Worm (Caenorhabditis elegans) whole organism, L3 larva: ENCODE measurements around the gene myo-2.

Experiments
- R02D3.7 ChIP-seq: fragments of 150-350 bp; optimal IDR thresholded peaks from 2 replicates; lab custom pipeline; 2014; ENCODE audit warnings: missing biosample characterization, missing genetic modification characterization
- ZK546.5 ChIP-seq: sonication (generic microtip); optimal IDR thresholded peaks from 2 replicates; lab custom pipeline; 2017; ENCODE audit warnings: missing biosample characterization, missing genetic modification characterization
- aly-2 ChIP-seq: fragments of 150-350 bp; optimal IDR thresholded peaks from 2 replicates; lab custom pipeline; 2014; ENCODE audit warnings: missing biosample characterization, missing genetic modification characterization
- ama-1 ChIP-seq: fragments of 150-350 bp; optimal IDR thresholded peaks from 2 replicates; lab custom pipeline; 2018
- ceh-16 ChIP-seq: sonication (generic microtip); optimal IDR thresholded peaks from 2 replicates; lab custom pipeline; 2017; ENCODE audit warnings: missing biosample characterization, missing genetic modification characterization
- ceh-28 ChIP-seq: fragments of 150-350 bp; optimal IDR thresholded peaks from 2 replicates; lab custom pipeline; 2014; ENCODE audit warnings: missing biosample characterization, missing genetic modification reagents, missing genetic modification characterization
- ceh-9 ChIP-seq: sonication (generic microtip); optimal IDR thresholded peaks from 2 replicates; lab custom pipeline; 2018; ENCODE audit warnings: missing biosample characterization, missing genetic modification characterization
- daf-12 ChIP-seq: fragments of 150-350 bp; optimal IDR thresholded peaks from 2 replicates; lab custom pipeline; 2014; ENCODE audit warnings: missing biosample characterization, missing genetic modification reagents, missing genetic modification characterization
- egl-27 ChIP-seq: sonication (generic microtip); optimal IDR thresholded peaks from 4 replicates; lab custom pipeline; 2017; ENCODE audit warnings: missing biosample characterization, missing genetic modification reagents, missing genetic modification characterization
- egl-5 ChIP-seq: fragments of 150-350 bp; optimal IDR thresholded peaks from 2 replicates; lab custom pipeline; 2017; ENCODE audit warnings: missing biosample characterization, missing genetic modification reagents, missing genetic modification characterization, inconsistent platforms
- elt-1 ChIP-seq: fragments of 150-350 bp; optimal IDR thresholded peaks from 2 replicates; lab custom pipeline; 2014; ENCODE audit warnings: missing biosample characterization, missing genetic modification characterization
- elt-2 ChIP-seq: sonication (generic microtip); optimal IDR thresholded peaks from 2 replicates; lab custom pipeline; 2016; ENCODE audit warnings: missing genetic modification reagents, mild to moderate bottlenecking, missing genetic modification characterization, missing compliant biosample characterization
- elt-3 ChIP-seq, 3 experiments: fragments of 150-350 bp in 1 of 3; sonication (generic microtip) in 2 of 3; optimal IDR thresholded peaks; 2 replicates in 2 of 3; 4 replicates in 1 of 3; lab custom pipeline; 2014 to 2017; ENCODE audit warnings: missing biosample characterization in 3 of 3, missing genetic modification characterization in 3 of 3
- eor-1 ChIP-seq, 2 experiments: fragments of 150-350 bp; optimal IDR thresholded peaks; 2 replicates each; lab custom pipeline; 2014 to 2018; ENCODE audit warnings: missing biosample characterization in 2 of 2, missing genetic modification characterization in 2 of 2
- fkh-10 ChIP-seq: sonication (generic microtip); optimal IDR thresholded peaks from 2 replicates; lab custom pipeline; 2017; ENCODE audit warnings: missing biosample characterization, missing genetic modification reagents, missing genetic modification characterization
- fkh-2 ChIP-seq: fragments of 150-350 bp; optimal IDR thresholded peaks from 2 replicates; lab custom pipeline; 2014; ENCODE audit warnings: missing biosample characterization, missing genetic modification reagents, missing genetic modification characterization
- fos-1 ChIP-seq: fragments of 150-350 bp; optimal IDR thresholded peaks from 2 replicates; lab custom pipeline; 2014; ENCODE audit warnings: missing biosample characterization, missing genetic modification characterization
- hmg-11 ChIP-seq: sonication (generic microtip); optimal IDR thresholded peaks from 2 replicates; lab custom pipeline; 2016; ENCODE audit warnings: missing genetic modification characterization, missing compliant biosample characterization
- jun-1 ChIP-seq: fragments of 150-350 bp; optimal IDR thresholded peaks from 2 replicates; lab custom pipeline; 2014; ENCODE audit warnings: missing biosample characterization, missing genetic modification reagents, missing genetic modification characterization
- lin-15B ChIP-seq: fragments of 150-350 bp; optimal IDR thresholded peaks from 2 replicates; lab custom pipeline; 2014; ENCODE audit warnings: missing biosample characterization, missing genetic modification characterization
- lin-39 ChIP-seq: fragments of 150-350 bp; optimal IDR thresholded peaks from 2 replicates; lab custom pipeline; 2018; ENCODE audit warnings: missing biosample characterization, missing genetic modification reagents, missing genetic modification characterization
- lsy-12 ChIP-seq: sonication (generic microtip); optimal IDR thresholded peaks from 2 replicates; lab custom pipeline; 2016; ENCODE audit warnings: mild to moderate bottlenecking, missing genetic modification characterization, missing compliant biosample characterization
- mdl-1 ChIP-seq: fragments of 150-350 bp; optimal IDR thresholded peaks from 2 replicates; lab custom pipeline; 2014; ENCODE audit warnings: missing biosample characterization, missing genetic modification characterization
- nfya-1 ChIP-seq: sonication (generic microtip); optimal IDR thresholded peaks from 2 replicates; lab custom pipeline; 2017; ENCODE audit warnings: missing genetic modification characterization, mild to moderate bottlenecking, missing compliant biosample characterization, antibody characterized with exemption, moderate library complexity; ENCODE audit not compliant: insufficient read depth
- nhr-11 ChIP-seq: fragments of 150-350 bp; optimal IDR thresholded peaks from 2 replicates; lab custom pipeline; 2014; ENCODE audit warnings: missing biosample characterization, missing genetic modification characterization
- nhr-23 ChIP-seq: fragments of 150-350 bp; optimal IDR thresholded peaks from 2 replicates; lab custom pipeline; 2014; ENCODE audit warnings: missing biosample characterization, missing genetic modification reagents, missing genetic modification characterization
- nhr-237 ChIP-seq: fragments of 150-350 bp; optimal IDR thresholded peaks from 2 replicates; lab custom pipeline; 2014; ENCODE audit warnings: missing biosample characterization, missing genetic modification characterization
- nhr-25 ChIP-seq: sonication (generic microtip); optimal IDR thresholded peaks from 2 replicates; lab custom pipeline; 2017; ENCODE audit warnings: missing biosample characterization, missing genetic modification characterization
- nhr-28 ChIP-seq: fragments of 150-350 bp; optimal IDR thresholded peaks from 2 replicates; lab custom pipeline; 2014; ENCODE audit warnings: missing biosample characterization, missing genetic modification characterization
- nhr-43 ChIP-seq: sonication (generic microtip); optimal IDR thresholded peaks from 2 replicates; lab custom pipeline; 2016; ENCODE audit warnings: mild to moderate bottlenecking, missing genetic modification characterization, missing compliant biosample characterization; ENCODE audit not compliant: poor library complexity, severe bottlenecking
- nhr-67 ChIP-seq: fragments of 150-350 bp; optimal IDR thresholded peaks from 2 replicates; lab custom pipeline; 2014; ENCODE audit warnings: missing biosample characterization, missing genetic modification characterization
- nhr-76 ChIP-seq: fragments of 150-350 bp; sonication (generic microtip); optimal IDR thresholded peaks from 5 replicates; lab custom pipeline; 2014; ENCODE audit warnings: missing biosample characterization, missing genetic modification characterization
- nhr-77 ChIP-seq: fragments of 150-350 bp; optimal IDR thresholded peaks from 2 replicates; lab custom pipeline; 2014; ENCODE audit warnings: missing biosample characterization, missing genetic modification characterization
- pha-4 ChIP-seq: fragments of 150-350 bp; optimal IDR thresholded peaks from 2 replicates; lab custom pipeline; 2014; ENCODE audit warnings: missing biosample characterization, missing genetic modification reagents, missing genetic modification characterization
- pqm-1 ChIP-seq: fragments of 150-350 bp; optimal IDR thresholded peaks from 2 replicates; lab custom pipeline; 2017; ENCODE audit warnings: missing biosample characterization, missing genetic modification characterization, inconsistent platforms
- sea-2 ChIP-seq: fragments of 150-350 bp; sonication (generic microtip); optimal IDR thresholded peaks from 4 replicates; lab custom pipeline; 2014; ENCODE audit warnings: missing biosample characterization, missing genetic modification reagents, missing genetic modification characterization
- skn-1 ChIP-seq: fragments of 150-350 bp; optimal IDR thresholded peaks from 2 replicates; lab custom pipeline; 2014; ENCODE audit warnings: missing biosample characterization, missing genetic modification characterization
- snpc-4 ChIP-seq: fragments of 150-350 bp; optimal IDR thresholded peaks from 2 replicates; lab custom pipeline; 2014; ENCODE audit warnings: missing biosample characterization, missing genetic modification characterization
- tbx-2 ChIP-seq: sonication (generic microtip); optimal IDR thresholded peaks from 2 replicates; lab custom pipeline; 2016; ENCODE audit warnings: mild to moderate bottlenecking, missing genetic modification characterization, missing compliant biosample characterization
- unc-39 ChIP-seq: sonication (generic microtip); optimal IDR thresholded peaks from 4 replicates; lab custom pipeline; 2017; ENCODE audit warnings: missing biosample characterization, missing genetic modification characterization
- unc-62 ChIP-seq: fragments of 150-350 bp; sonication (generic microtip); optimal IDR thresholded peaks from 4 replicates; lab custom pipeline; 2014; ENCODE audit warnings: missing biosample characterization, missing genetic modification reagents, missing genetic modification characterization
- zag-1 ChIP-seq: fragments of 150-350 bp; optimal IDR thresholded peaks from 2 replicates; lab custom pipeline; 2014; ENCODE audit warnings: missing biosample characterization, missing genetic modification characterization
- ztf-11 ChIP-seq: fragments of 150-350 bp; optimal IDR thresholded peaks from 2 replicates; lab custom pipeline; 2014; ENCODE audit warnings: missing biosample characterization, missing genetic modification characterization
- ztf-4 ChIP-seq: fragments of 150-350 bp; optimal IDR thresholded peaks from 2 replicates; lab custom pipeline; 2014; ENCODE audit warnings: missing biosample characterization, missing genetic modification characterization

Gene myo-2

ce11 chrX:12523071-12523483 lies 55.2 kb downstream of the myo-2 start:
- TF ChIP-seq ceh-9 (no peak), eor-1 (tag; optimal IDR thresholded peaks at IDR 0.05; lab: Kevin White, UChicago) (no peak), unc-39 (no peak), nhr-11 (tag; lab: Kevin White, UChicago) (peak; percentile 69), elt-1 (tag; lab: Kevin White, UChicago) (no peak), ceh-16 (tag; lab: Kevin White, UChicago) (no peak), ceh-28 (tag; lab: Kevin White, UChicago) (peak; percentile 11), nhr-67 (no peak), nhr-25 (tag; lab: Kevin White, UChicago) (peak; percentile 89), fos-1 (tag; lab: Kevin White, UChicago) (no peak), hmg-11 (no peak), pha-4 (no peak), nhr-76 (tag; lab: Kevin White, UChicago) (peak; percentile 64), nhr-23 (tag; lab: Kevin White, UChicago) (peak; percentile 93), egl-27 (tag; lab: Kevin White, UChicago) (no peak), aly-2 (tag; lab: Kevin White, UChicago) (no peak), snpc-4 (tag; lab: Kevin White, UChicago) (peak; percentile 10), mdl-1 (tag; lab: Kevin White, UChicago) (peak; percentile 49), jun-1 (tag; lab: Kevin White, UChicago) (peak; percentile 75), lsy-12 (tag; lab: Kevin White, UChicago) (peak; percentile 41), fkh-10 (GFP tag; lab: Kevin White, UChicago) (no peak), nhr-237 (tag; lab: Kevin White, UChicago) (no peak), unc-62 (GFP tag; lab: Kevin White, UChicago) (no peak), fkh-2 (tag; lab: Kevin White, UChicago) (no peak), tbx-2 (tag; lab: Kevin White, UChicago) (peak; percentile 1), lin-15B (tag; lab: Kevin White, UChicago) (no peak), sea-2 (GFP tag; lab: Kevin White, UChicago) (no peak), elt-2 (tag; lab: Kevin White, UChicago) (no peak), daf-12 (tag; lab: Kevin White, UChicago) (no peak), elt-3 (tag; optimal IDR thresholded peaks at IDR 0.05; lab: Kevin White, UChicago) (peak in 2 of 3 experiments; percentile 86 to 87), nhr-43 (tag; lab: Kevin White, UChicago) (peak; percentile 83), ztf-4 (no peak), zag-1 (no peak), egl-5 (no peak), ama-1 (no peak), ZK546.5 (no peak), nhr-77 (tag; lab: Kevin White, UChicago) (no peak), lin-39 (tag; lab: Kevin White, UChicago) (no peak), nfya-1 (peak; percentile 29), ztf-11 (tag; lab: Kevin White, UChicago) (no peak), pqm-1 (tag; lab: Kevin White, UChicago) (peak; percentile 54)

ce11 chrX:12524514-12524913 lies 56.7 kb downstream of the myo-2 start:
- TF ChIP-seq elt-2 (tag; lab: Kevin White, UChicago): no peak
- TF ChIP-seq nhr-11 (tag; lab: Kevin White, UChicago): no peak
- TF ChIP-seq skn-1 (tag; lab: Kevin White, UChicago): no peak
- TF ChIP-seq pqm-1 (tag; lab: Kevin White, UChicago): no peak
- TF ChIP-seq egl-5: no peak
- TF ChIP-seq nhr-28 (tag; lab: Kevin White, UChicago): no peak
- no peak for TF ChIP-seq nhr-23 (tag; lab: Kevin White, UChicago)
- no peak for TF ChIP-seq lin-39 (tag; lab: Kevin White, UChicago)
- no peak for TF ChIP-seq ztf-11 (tag; lab: Kevin White, UChicago)
- TF ChIP-seq elt-1 (tag; lab: Kevin White, UChicago): no peak
- TF ChIP-seq nhr-237 (tag; lab: Kevin White, UChicago): no peak
- no peak for TF ChIP-seq ZK546.5
- TF ChIP-seq lin-15B (tag; lab: Kevin White, UChicago): no peak
- TF ChIP-seq egl-27 (tag; lab: Kevin White, UChicago): no peak
- TF ChIP-seq R02D3.7 (tag; lab: Kevin White, UChicago): no peak
- no peak for TF ChIP-seq nfya-1
- no peak for TF ChIP-seq hmg-11
- TF ChIP-seq fos-1 (tag; lab: Kevin White, UChicago): no peak
- TF ChIP-seq fkh-2 (tag; lab: Kevin White, UChicago): no peak
- TF ChIP-seq sea-2 (GFP tag; lab: Kevin White, UChicago): no peak
- TF ChIP-seq, all 47 proteins: peak for 0
